Fruit fly (Drosophila melanogaster) whole organism, adult: Measurements from ENCODE around the gene Fife.
A peak's percentile ranks its signal among the peaks of the same experiment; 100 is the strongest.

Experiments
- CG11617 ChIP-seq: fragments of 200-800 bp; sonication (Bioruptor generic); optimal IDR thresholded peaks from 2 replicates; lab custom pipeline; 2017; ENCODE audit warnings: mild to moderate bottlenecking, missing biosample characterization, missing genetic modification reagents, missing genetic modification characterization
- CG12768 ChIP-seq: fragments of 200-800 bp; sonication (Bioruptor generic); optimal IDR thresholded peaks from 2 replicates; lab custom pipeline; 2017; ENCODE audit warnings: missing biosample characterization, missing genetic modification characterization, mild to moderate bottlenecking, moderate library complexity, missing genetic modification reagents
- CG14711 ChIP-seq: fragments of 200-800 bp; sonication (Bioruptor generic); optimal IDR thresholded peaks from 2 replicates; lab custom pipeline; 2018; ENCODE audit warnings: missing biosample characterization, mild to moderate bottlenecking, missing genetic modification characterization, moderate library complexity
- CG1620 ChIP-seq: fragments of 200-800 bp; sonication (Bioruptor generic); optimal IDR thresholded peaks from 2 replicates; lab custom pipeline; 2016; ENCODE audit warnings: missing biosample characterization, missing genetic modification characterization
- CG33017 ChIP-seq: fragments of 200-800 bp; sonication (Bioruptor generic); optimal IDR thresholded peaks from 2 replicates; lab custom pipeline; 2018; ENCODE audit warnings: missing biosample characterization, mild to moderate bottlenecking, missing genetic modification characterization, moderate library complexity
- CG5204 ChIP-seq: fragments of 200-800 bp; sonication (Bioruptor generic); optimal IDR thresholded peaks from 2 replicates; lab custom pipeline; 2016; ENCODE audit warnings: missing biosample characterization, missing genetic modification characterization
- CG7045 ChIP-seq: fragments of 200-800 bp; sonication (Bioruptor generic); optimal IDR thresholded peaks from 2 replicates; lab custom pipeline; 2017; ENCODE audit warnings: missing biosample characterization, mild to moderate bottlenecking, missing genetic modification characterization
- CG7101 ChIP-seq: fragments of 200-800 bp; sonication (Bioruptor generic); optimal IDR thresholded peaks from 2 replicates; lab custom pipeline; 2018; ENCODE audit warnings: missing biosample characterization, mild to moderate bottlenecking, missing genetic modification characterization, moderate library complexity
- Clk ChIP-seq: fragments of 200-800 bp; sonication (Bioruptor generic); optimal IDR thresholded peaks from 2 replicates; lab custom pipeline; 2017; ENCODE audit warnings: missing biosample characterization, missing genetic modification characterization
- Crg-1 ChIP-seq: fragments of 200-800 bp; sonication (Bioruptor generic); optimal IDR thresholded peaks from 2 replicates; lab custom pipeline; 2016; ENCODE audit warnings: missing biosample characterization, missing genetic modification characterization
- Hr96 ChIP-seq: fragments of 200-800 bp; sonication (Bioruptor generic); optimal IDR thresholded peaks from 2 replicates; lab custom pipeline; 2016; ENCODE audit warnings: missing biosample characterization, missing genetic modification characterization
- Mnt ChIP-seq: fragments of 200-800 bp; sonication (Bioruptor generic); optimal IDR thresholded peaks from 2 replicates; lab custom pipeline; 2016; ENCODE audit warnings: missing biosample characterization, mild to moderate bottlenecking, missing genetic modification characterization
- bab1 ChIP-seq: fragments of 200-800 bp; sonication (Bioruptor generic); optimal IDR thresholded peaks from 3 replicates; lab custom pipeline; 2019; ENCODE audit warnings: missing biosample characterization, mild to moderate bottlenecking, missing genetic modification characterization, moderate library complexity
- cic ChIP-seq: fragments of 200-800 bp; sonication (Bioruptor generic); optimal IDR thresholded peaks from 2 replicates; lab custom pipeline; 2017; ENCODE audit warnings: missing biosample characterization, mild to moderate bottlenecking, missing genetic modification characterization, moderate library complexity
- cnc ChIP-seq, 2 experiments: fragments of >200 bp; optimal IDR thresholded peaks; 2 replicates each; lab custom pipeline; 2017
- kay ChIP-seq: fragments of 200-800 bp; sonication (Bioruptor generic); peaks from one replicate; lab custom pipeline; 2016; ENCODE audit warnings: missing biosample characterization, missing genetic modification characterization, borderline replicate concordance
- ovo ChIP-seq: fragments of 200-800 bp; sonication (Bioruptor generic); optimal IDR thresholded peaks from 2 replicates; lab custom pipeline; 2016; ENCODE audit warnings: missing biosample characterization, missing genetic modification characterization
- pad ChIP-seq: fragments of 200-800 bp; sonication (Bioruptor generic); optimal IDR thresholded peaks from 3 replicates; lab custom pipeline; 2017; ENCODE audit warnings: missing biosample characterization, missing genetic modification characterization, mild to moderate bottlenecking, moderate library complexity, missing genetic modification reagents
- tj ChIP-seq: fragments of 200-800 bp; sonication (Bioruptor generic); optimal IDR thresholded peaks from 3 replicates; lab custom pipeline; 2017; ENCODE audit warnings: missing biosample characterization, mild to moderate bottlenecking, missing genetic modification characterization, moderate library complexity
- toe ChIP-seq: fragments of 200-800 bp; sonication (Bioruptor generic); optimal IDR thresholded peaks from 2 replicates; lab custom pipeline; 2016; ENCODE audit warnings: missing biosample characterization, missing genetic modification characterization

Gene Fife

dm6 chr3L:2661322-2661721, 50.2 kb downstream of the Fife start, which contains the start of gene CG33234:
Gene CG33234 (plus strand): TSS chr3L:2661622.
- TF ChIP-seq tj (no peak), CG14711 (tag; lab: Kevin White, UChicago) (no peak), CG11617 (GFP tag; lab: Kevin White, UChicago) (no peak), CG7101 (tag; lab: Kevin White, UChicago) (no peak), Mnt (GFP tag; lab: Kevin White, UChicago) (no peak), Hr96 (GFP tag; lab: Kevin White, UChicago) (no peak), Crg-1 (GFP tag; lab: Kevin White, UChicago) (no peak), cnc (optimal IDR thresholded peaks at IDR 0.05; lab: Kevin White, UChicago) (no peak), ovo (GFP tag; lab: Kevin White, UChicago) (no peak), pad (no peak), CG12768 (GFP tag; lab: Kevin White, UChicago) (no peak), toe (GFP tag; lab: Kevin White, UChicago) (no peak), bab1 (GFP tag; lab: Kevin White, UChicago) (no peak), CG1620 (GFP tag; lab: Kevin White, UChicago) (no peak), CG7045 (GFP tag; lab: Kevin White, UChicago) (no peak)

- TF ChIP-seq CG1620 (GFP tag; lab: Kevin White, UChicago) (no peak), CG33017 (tag; lab: Kevin White, UChicago) (no peak), CG11617 (GFP tag; lab: Kevin White, UChicago) (no peak), bab1 (GFP tag; lab: Kevin White, UChicago) (no peak), cnc (optimal IDR thresholded peaks at IDR 0.05; lab: Kevin White, UChicago) (no peak), CG7101 (tag; lab: Kevin White, UChicago) (no peak), Crg-1 (GFP tag; lab: Kevin White, UChicago) (no peak), toe (GFP tag; lab: Kevin White, UChicago) (no peak), Hr96 (GFP tag; lab: Kevin White, UChicago) (no peak), tj (no peak), Mnt (GFP tag; lab: Kevin White, UChicago) (no peak), cic (GFP tag; lab: Kevin White, UChicago) (no peak), kay (GFP tag; lab: Kevin White, UChicago) (no peak), CG7045 (GFP tag; lab: Kevin White, UChicago) (no peak), CG12768 (GFP tag; lab: Kevin White, UChicago) (no peak), pad (no peak)
Measured at dm6 chr3L:2659339-2659738, 52.2 kb downstream of the Fife start, which contains the start of gene CG33233. Gene CG33233 (plus strand): TSS chr3L:2659639.

DNA sequence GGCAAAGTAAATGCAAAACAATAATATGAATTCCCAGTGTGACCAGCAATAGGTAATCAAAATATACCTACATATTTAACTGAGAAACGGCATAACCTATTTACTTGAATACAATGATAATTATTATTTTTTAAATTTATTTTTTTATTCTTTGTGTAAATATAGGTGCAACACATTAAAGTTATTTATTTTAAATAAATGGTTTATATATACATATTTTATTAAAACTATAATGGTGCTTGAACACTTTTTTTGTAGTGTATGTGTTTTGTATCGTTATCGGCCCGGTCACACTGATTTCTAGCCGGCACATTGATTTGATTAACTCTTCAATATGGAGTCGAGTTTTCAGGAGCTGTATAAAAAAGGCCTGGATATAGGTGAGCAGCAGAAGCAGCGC, 59.7 kb downstream of the Fife start, which contains the start of the genes ProRS-m, CG42304 and Snup:
TSS of gene ProRS-m (minus strand) at position 51 of the 400 bp plus-strand sequence.
TSS of gene CG42304 (plus strand) at position 289 of the 400 bp plus-strand sequence.
TSS of gene Snup (plus strand) at position 289 of the 400 bp plus-strand sequence.
- no peak for TF ChIP-seq Mnt (GFP tag; lab: Kevin White, UChicago)
- TF ChIP-seq cnc (optimal IDR thresholded peaks at IDR 0.05; lab: Kevin White, UChicago), result no peak
- TF ChIP-seq Crg-1 (GFP tag; lab: Kevin White, UChicago), result no peak
- TF ChIP-seq Clk (GFP tag; lab: Kevin White, UChicago), result no peak
- TF ChIP-seq CG1620 (GFP tag; lab: Kevin White, UChicago), result no peak
- TF ChIP-seq tj, result no peak
- no peak for TF ChIP-seq CG5204
- TF ChIP-seq CG12768 (GFP tag; lab: Kevin White, UChicago), result peak; percentile 21
- no peak for TF ChIP-seq cic (GFP tag; lab: Kevin White, UChicago)
- peak; percentile 0 for TF ChIP-seq pad
- no peak for TF ChIP-seq toe (GFP tag; lab: Kevin White, UChicago)
- no peak for TF ChIP-seq ovo (GFP tag; lab: Kevin White, UChicago)
- peak; percentile 76 for TF ChIP-seq CG7101 (tag; lab: Kevin White, UChicago)
- TF ChIP-seq kay (GFP tag; lab: Kevin White, UChicago), result no peak
- no peak for TF ChIP-seq Hr96 (GFP tag; lab: Kevin White, UChicago)
- TF ChIP-seq bab1 (GFP tag; lab: Kevin White, UChicago), result peak; percentile 37
- TF ChIP-seq CG33017 (tag; lab: Kevin White, UChicago), result peak; percentile 60
- peak; percentile 55 for TF ChIP-seq CG7045 (GFP tag; lab: Kevin White, UChicago)
- TF ChIP-seq CG11617 (GFP tag; lab: Kevin White, UChicago), result no peak
- TF ChIP-seq CG14711 (tag; lab: Kevin White, UChicago), result peak; percentile 81

DNA sequence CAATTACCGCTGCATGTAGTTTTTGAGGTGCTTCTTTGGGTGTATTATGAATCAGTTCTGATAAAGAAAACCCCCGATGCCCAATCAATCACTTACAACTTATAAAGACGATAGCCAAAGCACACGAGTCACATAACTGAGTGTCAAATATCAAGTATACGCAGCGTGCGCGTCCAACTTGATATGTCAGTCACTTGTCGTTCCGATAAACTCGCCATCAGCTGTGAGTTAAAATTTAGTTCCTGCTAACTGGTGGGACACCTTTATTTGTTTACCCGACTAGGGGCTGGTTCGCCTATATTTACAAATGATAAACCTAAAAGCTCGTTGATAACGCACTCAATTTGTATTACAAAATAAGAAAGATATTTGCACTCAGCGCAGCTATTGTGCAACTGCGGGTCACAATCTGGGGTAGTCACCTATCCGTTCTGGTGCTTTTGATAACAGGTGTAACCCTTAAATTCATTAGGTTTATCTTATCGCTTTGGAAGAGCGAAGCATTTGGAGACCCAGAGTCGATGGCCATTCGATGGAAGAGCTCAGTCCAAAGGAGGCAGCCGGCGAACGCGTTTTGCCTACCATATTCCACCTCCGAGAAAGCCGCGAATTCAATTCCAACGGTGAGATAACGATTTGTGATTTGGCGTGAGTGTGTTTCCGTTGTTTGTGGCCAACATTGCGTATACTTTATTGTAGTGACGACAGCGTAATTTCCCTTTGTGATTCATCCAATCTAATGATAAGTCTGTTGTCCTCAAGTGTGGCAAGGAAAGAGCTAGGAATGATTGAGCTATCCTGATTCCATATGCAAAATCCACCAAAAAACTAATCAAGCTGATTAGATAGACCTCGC, 63.7 kb downstream of the Fife start, which contains the start of gene CG1246:
TSS of gene CG1246 (plus strand) at position 526 of the 856 bp plus-strand sequence.
- TF ChIP-seq CG5204 (no peak), CG33017 (tag; lab: Kevin White, UChicago) (peak; percentile 39), cnc (optimal IDR thresholded peaks at IDR 0.05; lab: Kevin White, UChicago) (no peak), CG7045 (GFP tag; lab: Kevin White, UChicago) (peak; percentile 49), kay (GFP tag; lab: Kevin White, UChicago) (peak; percentile 85), CG14711 (tag; lab: Kevin White, UChicago) (peak; percentile 62), CG12768 (GFP tag; lab: Kevin White, UChicago) (peak; percentile 47), cic (GFP tag; lab: Kevin White, UChicago) (peak; percentile 71), tj (no peak), pad (peak; percentile 32), Crg-1 (GFP tag; lab: Kevin White, UChicago) (no peak), Clk (GFP tag; lab: Kevin White, UChicago) (no peak), Hr96 (GFP tag; lab: Kevin White, UChicago) (peak; percentile 14), Mnt (GFP tag; lab: Kevin White, UChicago) (peak; percentile 60), toe (GFP tag; lab: Kevin White, UChicago) (no peak), bab1 (GFP tag; lab: Kevin White, UChicago) (no peak), CG7101 (tag; lab: Kevin White, UChicago) (peak; percentile 32), CG1620 (GFP tag; lab: Kevin White, UChicago) (no peak), ovo (GFP tag; lab: Kevin White, UChicago) (no peak), CG11617 (GFP tag; lab: Kevin White, UChicago) (peak; percentile 24)
